Worm (Caenorhabditis elegans): ENCODE measurements around the gene C28H8.5.

- TF ChIP-seq him-1 (tag; optimal IDR thresholded peaks at IDR 0.05): no peak
- no peak for TF ChIP-seq dao-5 (tag; optimal IDR thresholded peaks at IDR 0.05)
- no peak for TF ChIP-seq W03F9.2 (tag; optimal IDR thresholded peaks at IDR 0.05)
Observed at ce11 chrIII:5836816-5837215, 47.3 kb upstream of the C28H8.5 start, which contains the start of gene W04D12.1.
